Worm (Caenorhabditis elegans) whole organism, late embryonic: ENCODE measurements around the gene dpy-10.

Experiments
- C08G9.2 ChIP-seq: sonication (generic microtip); optimal IDR thresholded peaks from 2 replicates; lab custom pipeline; 2016; ENCODE audit warnings: mild to moderate bottlenecking, missing genetic modification characterization, moderate library complexity, missing compliant biosample characterization
- C38D4.7 ChIP-seq: fragments of 200-800 bp; sonication (Bioruptor generic); optimal IDR thresholded peaks from 2 replicates; lab custom pipeline; 2018; ENCODE audit warnings: mild to moderate bottlenecking, missing genetic modification characterization, moderate library complexity, missing compliant biosample characterization
- Y22D7AL.16 ChIP-seq: sonication (generic microtip); optimal IDR thresholded peaks from 2 replicates; lab custom pipeline; 2016; ENCODE audit warnings: missing genetic modification characterization, missing compliant biosample characterization
- ceh-14 ChIP-seq: sonication (generic microtip); optimal IDR thresholded peaks from 2 replicates; lab custom pipeline; 2016; ENCODE audit warnings: missing genotype, missing genetic modification characterization, missing compliant biosample characterization
- ceh-18 ChIP-seq: sonication (generic microtip); optimal IDR thresholded peaks from 2 replicates; lab custom pipeline; 2016; ENCODE audit warnings: missing genetic modification characterization, missing compliant biosample characterization
- ceh-2 ChIP-seq: sonication (generic microtip); optimal IDR thresholded peaks from 2 replicates; lab custom pipeline; 2016; ENCODE audit warnings: missing genotype, missing genetic modification characterization, missing compliant biosample characterization
- ceh-30 ChIP-seq: fragments of 150-350 bp; optimal IDR thresholded peaks from 2 replicates; lab custom pipeline; 2014; ENCODE audit warnings: missing biosample characterization, missing genetic modification characterization
- ceh-31 ChIP-seq: sonication (generic microtip); optimal IDR thresholded peaks from 2 replicates; lab custom pipeline; 2016; ENCODE audit warnings: missing genetic modification characterization, missing compliant biosample characterization
- ceh-48 ChIP-seq: sonication (generic microtip); optimal IDR thresholded peaks from 2 replicates; lab custom pipeline; 2016; ENCODE audit warnings: missing genetic modification characterization, inconsistent platforms, missing compliant biosample characterization
- ceh-6 ChIP-seq: fragments of 200-800 bp; sonication (Bioruptor generic); optimal IDR thresholded peaks from 2 replicates; lab custom pipeline; 2018; ENCODE audit warnings: mild to moderate bottlenecking, missing genetic modification characterization, missing compliant biosample characterization
- dmd-4 ChIP-seq: sonication (generic microtip); optimal IDR thresholded peaks from 2 replicates; lab custom pipeline; 2016; ENCODE audit warnings: borderline replicate concordance, missing genetic modification characterization, missing compliant biosample characterization
- ets-4 ChIP-seq: sonication (generic microtip); optimal IDR thresholded peaks from 2 replicates; lab custom pipeline; 2016; ENCODE audit warnings: missing genetic modification characterization, missing compliant biosample characterization
- fkh-6 ChIP-seq: sonication (generic microtip); optimal IDR thresholded peaks from 2 replicates; lab custom pipeline; 2016; ENCODE audit warnings: missing genetic modification characterization, missing compliant biosample characterization
- hlh-30 ChIP-seq: sonication (generic microtip); optimal IDR thresholded peaks from 2 replicates; lab custom pipeline; 2017; ENCODE audit warnings: antibody characterized with exemption, missing genetic modification characterization, missing compliant biosample characterization; ENCODE audit not compliant: insufficient read depth
- hlh-6 ChIP-seq: sonication (generic microtip); optimal IDR thresholded peaks from 2 replicates; lab custom pipeline; 2016; ENCODE audit warnings: missing genotype, missing genetic modification characterization, missing compliant biosample characterization
- hlh-8 ChIP-seq: sonication (generic microtip); optimal IDR thresholded peaks from 2 replicates; lab custom pipeline; 2016; ENCODE audit warnings: missing genotype, missing genetic modification characterization, missing compliant biosample characterization
- lim-6 ChIP-seq: sonication (generic microtip); optimal IDR thresholded peaks from 2 replicates; lab custom pipeline; 2016; ENCODE audit warnings: missing genetic modification characterization, missing compliant biosample characterization
- lin-11 ChIP-seq: fragments of 200-800 bp; sonication (Bioruptor generic); optimal IDR thresholded peaks from 2 replicates; lab custom pipeline; 2018; ENCODE audit warnings: mild to moderate bottlenecking, missing genetic modification characterization, missing compliant biosample characterization
- mec-3 ChIP-seq: sonication (generic microtip); optimal IDR thresholded peaks from 2 replicates; lab custom pipeline; 2016; ENCODE audit warnings: borderline replicate concordance, missing genetic modification characterization, missing compliant biosample characterization
- nfya-1 ChIP-seq: sonication (generic microtip); optimal IDR thresholded peaks from 2 replicates; lab custom pipeline; 2017; ENCODE audit warnings: missing genetic modification characterization, mild to moderate bottlenecking, missing compliant biosample characterization, antibody characterized with exemption, moderate library complexity
- pag-3 ChIP-seq: sonication (generic microtip); optimal IDR thresholded peaks from 2 replicates; lab custom pipeline; 2016; ENCODE audit warnings: missing compliant biosample characterization, missing genetic modification characterization, borderline replicate concordance
- pat-9 ChIP-seq: fragments of 200-800 bp; sonication (Bioruptor generic); optimal IDR thresholded peaks from 2 replicates; lab custom pipeline; 2018; ENCODE audit warnings: mild to moderate bottlenecking, missing genetic modification characterization, moderate library complexity, missing compliant biosample characterization
- pax-1 ChIP-seq: fragments of 150-350 bp; optimal IDR thresholded peaks from 2 replicates; lab custom pipeline; 2014; ENCODE audit warnings: missing biosample characterization, missing genetic modification characterization
- pha-4 ChIP-seq: fragments of 150-350 bp; optimal IDR thresholded peaks from 2 replicates; lab custom pipeline; 2018; ENCODE audit warnings: missing biosample characterization, missing genetic modification reagents, missing genetic modification characterization
- pqm-1 ChIP-seq: sonication (generic microtip); optimal IDR thresholded peaks from 2 replicates; lab custom pipeline; 2016; ENCODE audit warnings: missing genetic modification characterization, missing compliant biosample characterization
- pros-1 ChIP-seq: fragments of 150-350 bp; optimal IDR thresholded peaks from 2 replicates; lab custom pipeline; 2014; ENCODE audit warnings: missing biosample characterization, missing genetic modification reagents, missing genetic modification characterization
- rnt-1 ChIP-seq: sonication (generic microtip); optimal IDR thresholded peaks from 2 replicates; lab custom pipeline; 2016; ENCODE audit warnings: missing genetic modification characterization, missing compliant biosample characterization
- sox-2 ChIP-seq: fragments of 200-800 bp; sonication (Bioruptor generic); IDR thresholded peaks from 2 replicates; pipeline ENCODE4 v1.3.6; 2022; ENCODE audit warnings: missing genetic modification reagents, missing genetic modification characterization, missing compliant biosample characterization
- sox-4 ChIP-seq: sonication (generic microtip); optimal IDR thresholded peaks from 2 replicates; lab custom pipeline; 2017; ENCODE audit warnings: mild to moderate bottlenecking, missing genetic modification characterization, inconsistent platforms, missing compliant biosample characterization
- syd-9 ChIP-seq: sonication (generic microtip); optimal IDR thresholded peaks from 2 replicates; lab custom pipeline; 2016; ENCODE audit warnings: mild to moderate bottlenecking, missing genetic modification characterization, moderate library complexity, missing compliant biosample characterization
- unc-3 ChIP-seq, 2 experiments: fragments of 200-800 bp in 1 of 2; sonication (Bioruptor generic) in 1 of 2; sonication (generic microtip) in 1 of 2; conservative IDR thresholded peaks in 1 of 2; optimal IDR thresholded peaks in 1 of 2; 2 replicates each; pipeline versions ENCODE4 v1.3.6 to Lab custom; 2016 to 2022; ENCODE audit warnings: missing compliant biosample characterization in 2 of 2, missing genetic modification characterization in 2 of 2, missing genetic modification reagents in 1 of 2
- unc-42 ChIP-seq: sonication (generic microtip); optimal IDR thresholded peaks from 2 replicates; lab custom pipeline; 2016; ENCODE audit warnings: missing genotype, missing genetic modification characterization, missing compliant biosample characterization
- unc-55 ChIP-seq: sonication (generic microtip); optimal IDR thresholded peaks from 2 replicates; lab custom pipeline; 2017; ENCODE audit warnings: missing biosample characterization, missing genetic modification reagents, missing genetic modification characterization
- unc-86 ChIP-seq: sonication (generic microtip); optimal IDR thresholded peaks from 2 replicates; lab custom pipeline; 2016; ENCODE audit warnings: missing genetic modification characterization, missing compliant biosample characterization
- ztf-16 ChIP-seq: sonication (generic microtip); optimal IDR thresholded peaks from 2 replicates; lab custom pipeline; 2017; ENCODE audit warnings: missing genetic modification characterization, missing compliant biosample characterization

dpy-10 gene

DNA sequence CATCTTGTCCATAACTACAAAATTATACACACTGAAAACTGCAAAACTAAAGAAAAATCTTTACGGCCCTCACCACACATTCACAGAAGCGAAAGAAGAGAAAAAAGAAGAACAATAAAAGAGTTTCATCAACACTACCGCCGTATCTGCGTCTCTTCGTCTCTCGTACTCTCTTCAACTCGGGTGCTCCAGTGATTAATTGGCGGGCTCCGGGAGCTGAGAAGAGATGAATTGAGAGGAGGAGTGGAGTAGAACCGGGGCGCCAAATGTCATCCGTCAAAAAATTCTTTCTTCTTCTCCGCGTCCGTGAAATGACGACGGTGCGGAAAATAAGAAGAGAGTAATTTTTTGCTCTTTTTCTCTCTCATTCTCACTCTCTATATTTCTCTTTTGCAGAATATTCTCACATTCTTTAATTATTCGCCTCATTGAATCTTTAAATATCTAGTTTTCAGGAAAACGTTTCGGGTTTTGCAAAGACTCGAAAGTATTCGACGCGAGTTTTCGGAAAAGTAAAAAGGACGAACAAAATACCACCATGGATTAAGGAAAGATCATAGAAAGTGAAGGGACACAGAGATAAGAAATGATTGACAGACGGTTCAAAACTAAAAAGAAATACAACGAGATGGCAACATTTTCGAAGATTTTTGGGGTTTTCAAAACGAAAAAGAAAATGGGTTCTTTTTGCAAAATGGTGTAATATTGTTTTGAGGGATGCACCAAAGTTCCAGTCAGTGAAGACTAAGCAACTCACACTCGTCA, 4.3 kb downstream of the dpy-10 start:
- TF ChIP-seq unc-55 (GFP tag; lab: Kevin White, UChicago) (peak; percentile 84), sox-2 (no peak), rnt-1 (tag; lab: Kevin White, UChicago) (peak; percentile 41), unc-42 (tag; lab: Kevin White, UChicago) (peak; percentile 2), ets-4 (no peak), Y22D7AL.16 (tag; lab: Kevin White, UChicago) (no peak), pqm-1 (tag; lab: Kevin White, UChicago) (no peak), ceh-31 (tag; lab: Kevin White, UChicago) (peak; percentile 27), pax-1 (tag; lab: Kevin White, UChicago) (no peak), ceh-18 (tag; lab: Kevin White, UChicago) (peak; percentile 75)
- TF ChIP-seq, all 69 proteins: peak for 5

DNA sequence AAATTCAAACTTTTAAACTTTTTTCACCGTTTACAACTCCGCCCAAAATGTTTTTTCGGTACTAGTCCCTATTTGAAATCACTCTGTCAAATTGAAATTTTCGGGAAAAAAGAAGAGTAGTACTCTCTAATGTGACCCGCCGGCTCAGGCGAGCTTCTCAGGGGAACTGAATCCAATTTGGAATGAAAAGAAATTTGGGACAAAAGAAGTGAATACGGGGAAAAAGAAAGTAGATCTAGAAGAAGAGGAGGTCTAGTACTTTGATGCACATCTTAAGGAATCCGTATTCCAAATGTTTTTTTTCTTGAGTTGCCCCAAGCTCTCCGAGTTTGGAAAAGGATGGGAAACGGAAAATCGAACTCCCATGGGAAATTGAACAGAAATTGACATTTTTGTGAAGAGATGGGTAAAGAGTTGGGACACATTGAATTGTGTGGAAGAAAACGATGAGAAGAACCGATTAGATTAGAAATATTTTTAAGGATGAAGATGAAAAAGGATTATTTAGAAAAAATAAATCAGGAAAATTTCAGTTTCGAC, 5.4 kb downstream of the dpy-10 start:
- TF ChIP-seq mec-3 (no peak), unc-42 (tag; lab: Kevin White, UChicago) (peak; percentile 72), unc-3 (GFP tag; conservative IDR thresholded peaks at IDR 0.05; lab: Robert Waterston, UW) (no peak), unc-3 (tag; optimal IDR thresholded peaks at IDR 0.05; lab: Kevin White, UChicago) (peak; percentile 65)

DNA sequence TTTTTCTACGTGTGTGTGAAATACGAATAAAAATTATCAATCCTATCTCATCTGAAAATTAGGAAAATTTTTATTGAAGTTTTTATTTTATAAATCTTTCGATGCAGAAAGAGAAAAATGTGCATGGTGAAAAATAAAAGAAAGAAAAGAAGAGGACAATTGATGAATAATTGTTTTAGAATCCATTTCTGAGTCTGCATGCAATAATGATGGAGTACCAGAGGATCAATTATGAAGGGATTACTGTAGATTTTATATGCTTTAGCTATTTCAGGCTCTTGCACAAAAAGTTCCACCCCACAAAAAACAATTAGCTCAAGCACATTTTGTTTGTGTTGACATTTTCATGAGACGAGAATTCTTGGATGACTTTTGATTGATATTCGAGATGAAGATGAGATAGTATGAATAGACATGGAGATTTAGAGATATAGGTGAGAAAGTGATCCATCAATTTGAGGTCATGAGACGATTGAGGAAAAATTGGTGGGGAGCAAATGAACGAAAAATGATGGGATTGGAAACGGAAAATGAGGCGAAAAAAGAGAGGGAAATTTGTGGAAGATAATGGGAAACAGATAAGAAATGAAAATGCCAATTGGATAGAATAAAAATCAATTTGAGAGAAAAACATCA, 6.3 kb downstream of the dpy-10 start, which contains the start of gene rpy-1:
Gene rpy-1, minus strand, starts transcription at position 51 of the 636 bp plus-strand sequence.
- TF ChIP-seq unc-55 (GFP tag; lab: Kevin White, UChicago) (peak; percentile 66), unc-42 (tag; lab: Kevin White, UChicago) (no peak), ceh-18 (tag; lab: Kevin White, UChicago) (peak; percentile 19), pqm-1 (tag; lab: Kevin White, UChicago) (no peak)
- TF ChIP-seq, all 69 proteins: peak for 2

DNA sequence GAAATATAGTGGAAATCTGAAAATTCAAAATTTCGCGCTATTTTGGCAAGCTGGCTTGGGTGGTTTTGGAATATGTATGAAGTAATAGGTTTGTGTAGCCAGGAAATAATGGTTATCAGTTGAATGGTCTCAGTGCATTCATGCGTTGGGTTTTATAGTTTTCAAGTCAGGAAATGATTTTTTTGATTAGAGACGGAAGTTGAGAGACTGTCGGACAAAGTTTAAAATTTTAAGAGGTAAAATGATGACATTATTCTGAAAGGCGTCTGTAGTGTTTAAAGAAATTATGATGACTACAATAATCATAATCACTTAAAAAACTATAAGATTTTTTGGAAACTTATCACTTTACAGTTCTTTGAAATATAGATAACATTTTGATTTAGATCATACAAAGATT, 10.5 kb downstream of the dpy-10 start, which contains the start of gene C18H9.6:
Gene C18H9.6, minus strand, starts transcription at position 129 of the 400 bp plus-strand sequence.
- no peak for TF ChIP-seq ceh-6
- no peak for TF ChIP-seq dmd-4 (tag; lab: Kevin White, UChicago)
- TF ChIP-seq hlh-8 (tag; lab: Kevin White, UChicago), result no peak
- no peak for TF ChIP-seq hlh-30 (tag; lab: Kevin White, UChicago)
- no peak for TF ChIP-seq lin-11
- no peak for TF ChIP-seq C08G9.2 (tag; lab: Kevin White, UChicago)
- TF ChIP-seq lim-6 (tag; lab: Kevin White, UChicago), result no peak
- no peak for TF ChIP-seq hlh-6

DNA sequence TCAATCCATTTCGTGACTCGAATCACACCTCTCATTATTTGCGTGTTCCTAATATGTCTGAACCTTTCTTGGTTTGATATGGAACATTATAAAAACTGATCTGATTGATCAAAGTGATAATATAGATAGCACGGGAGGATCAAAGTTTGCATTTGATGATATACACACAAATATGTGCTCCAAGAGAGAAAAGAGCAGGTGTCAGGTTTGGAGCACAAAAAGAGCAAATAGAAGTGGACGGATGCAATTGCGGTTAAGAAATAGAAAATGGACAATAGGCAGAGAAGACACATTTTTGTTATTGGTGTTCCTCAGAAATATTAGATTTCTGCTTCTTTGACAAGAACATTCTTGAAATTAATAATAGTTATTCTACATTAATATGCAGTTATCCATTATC, 13.2 kb downstream of the dpy-10 start, which contains the start of gene C18H9.1:
Gene C18H9.1, plus strand, starts transcription at position 301 of the 400 bp plus-strand sequence.
- no peak for TF ChIP-seq C08G9.2 (tag; lab: Kevin White, UChicago)
- no peak for TF ChIP-seq unc-86
- no peak for TF ChIP-seq ztf-16 (tag; lab: Kevin White, UChicago)
- TF ChIP-seq syd-9 (tag; lab: Kevin White, UChicago), result no peak
- TF ChIP-seq ceh-14 (tag; lab: Kevin White, UChicago), result no peak
- TF ChIP-seq ceh-2 (tag; lab: Kevin White, UChicago), result no peak
- TF ChIP-seq ceh-18 (tag; lab: Kevin White, UChicago), result no peak
- TF ChIP-seq ceh-31 (tag; lab: Kevin White, UChicago), result no peak
- no peak for TF ChIP-seq ceh-48 (tag; lab: Kevin White, UChicago)
- no peak for TF ChIP-seq sox-4 (tag; lab: Kevin White, UChicago)

DNA sequence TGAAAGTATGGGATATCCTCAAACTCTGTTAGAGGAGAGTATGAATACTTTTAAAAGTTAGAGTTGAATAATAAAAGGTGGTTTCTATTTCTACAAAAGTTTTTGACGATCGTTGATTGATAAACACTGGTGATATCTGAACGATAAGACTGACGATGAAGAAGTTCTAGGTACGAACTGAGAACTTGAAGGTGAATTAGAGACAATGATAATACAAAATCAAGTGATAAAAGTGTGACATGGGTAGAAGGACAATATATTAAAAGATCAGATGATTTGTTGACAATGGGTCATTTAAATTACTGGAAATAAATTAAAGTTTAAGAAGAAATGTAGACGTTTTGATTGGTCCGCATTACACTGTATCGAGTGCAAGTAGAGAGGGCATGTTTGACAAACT, 16.6 kb downstream of the dpy-10 start, which contains the start of gene C18H9.5:
Gene C18H9.5, minus strand, starts transcription at position 179 of the 400 bp plus-strand sequence.
- TF ChIP-seq dmd-4 (tag; lab: Kevin White, UChicago), result no peak
- no peak for TF ChIP-seq rnt-1 (tag; lab: Kevin White, UChicago)
- TF ChIP-seq unc-55 (GFP tag; lab: Kevin White, UChicago), result no peak
- TF ChIP-seq C38D4.7 (GFP tag; lab: Kevin White, UChicago), result no peak
- TF ChIP-seq nfya-1, result no peak
- no peak for TF ChIP-seq pha-4 (tag; lab: Kevin White, UChicago)
- TF ChIP-seq pat-9 (tag; lab: Kevin White, UChicago), result no peak
- no peak for TF ChIP-seq pros-1
- no peak for TF ChIP-seq mec-3
- TF ChIP-seq pag-3, result no peak
- TF ChIP-seq fkh-6 (tag; lab: Kevin White, UChicago), result no peak
- no peak for TF ChIP-seq ceh-48 (tag; lab: Kevin White, UChicago)
- no peak for TF ChIP-seq syd-9 (tag; lab: Kevin White, UChicago)
- TF ChIP-seq ceh-31 (tag; lab: Kevin White, UChicago), result no peak
- no peak for TF ChIP-seq ceh-14 (tag; lab: Kevin White, UChicago)
- no peak for TF ChIP-seq ceh-30 (tag; lab: Kevin White, UChicago)
